Worm (Caenorhabditis elegans) whole organism, midembryonic: Measurements from ENCODE around the gene C55B6.7.

Experiments
- flt-1 ChIP-seq: fragments of 200-800 bp; sonication (Bioruptor generic); IDR thresholded peaks from 2 replicates; pipeline ENCODE4 v1.3.6; 2022; ENCODE audit warnings: missing genetic modification characterization, missing compliant biosample characterization
- med-1 ChIP-seq: sonication (generic microtip); optimal IDR thresholded peaks from 2 replicates; lab custom pipeline; 2017; ENCODE audit warnings: missing genetic modification characterization, mild to moderate bottlenecking, missing compliant biosample characterization, antibody characterized with exemption, missing genetic modification reagents; ENCODE audit not compliant: insufficient read depth
- ztf-29 ChIP-seq: fragments of 200-800 bp; sonication (Bioruptor generic); IDR thresholded peaks from 2 replicates; pipeline ENCODE4 v1.3.6; 2022; ENCODE audit warnings: missing genetic modification reagents, missing genetic modification characterization, missing compliant biosample characterization

DNA sequence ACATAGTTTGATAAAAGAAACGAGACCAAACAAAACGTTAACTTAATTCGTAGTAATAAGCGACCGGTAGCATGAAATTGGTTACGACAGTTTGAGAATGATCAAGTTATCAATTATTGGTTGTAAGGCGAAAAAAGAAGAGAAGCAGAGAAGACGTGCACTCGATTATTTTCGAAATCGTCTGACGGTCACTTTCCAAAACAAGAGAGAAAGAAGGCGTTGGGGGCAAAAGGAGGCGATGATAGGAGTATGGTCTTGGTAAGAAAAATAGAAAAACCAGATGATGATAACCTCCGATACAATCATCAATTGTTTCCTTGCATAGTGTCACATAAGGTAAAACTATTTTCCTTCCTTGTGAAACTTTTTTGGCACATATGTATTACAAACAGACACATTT lies 34.3 kb downstream of the C55B6.7 start:
- TF ChIP-seq med-1 (GFP tag; lab: Kevin White, UChicago) (no peak), flt-1 (no peak), ztf-29 (GFP tag; lab: Robert Waterston, UW) (no peak)
